Fruit fly (Drosophila melanogaster): Measurements from ENCODE around the gene ogre.

Gene ogre

dm6 chrX:6998492-6998852 lies 7.4 kb upstream of the ogre start, which contains the start of gene Inx2 (continued):
- TF ChIP-seq fd102C (GFP tag; optimal IDR thresholded peaks at IDR 0.05) (no peak), CG4820 (GFP tag; optimal IDR thresholded peaks at IDR 0.05) (no peak), CG6175 (GFP tag; IDR thresholded peaks at IDR 0.05) (no peak), CG3995 (GFP tag; optimal IDR thresholded peaks at IDR 0.05) (no peak), dpn (GFP tag; optimal IDR thresholded peaks at IDR 0.05) (no peak), CkIIα-i1 (GFP tag; IDR thresholded peaks at IDR 0.05) (no peak), Optix (GFP tag; IDR thresholded peaks at IDR 0.05) (no peak), NC2α (GFP tag; optimal IDR thresholded peaks at IDR 0.05) (peak; percentile 1), CG14050 (GFP tag; IDR thresholded peaks at IDR 0.05) (no peak; the same call in 2 of the 3 replicates), lab (GFP tag; optimal IDR thresholded peaks at IDR 0.05) (peak; percentile 58), Adf1 (GFP tag; IDR thresholded peaks at IDR 0.05) (peak; percentile 82), CG7745 (tag; optimal IDR thresholded peaks at IDR 0.05) (peak; percentile 7), btn (GFP tag; optimal IDR thresholded peaks at IDR 0.05) (no peak), HHEX (GFP tag; optimal IDR thresholded peaks at IDR 0.05) (peak; percentile 54), br (optimal IDR thresholded peaks at IDR 0.05) (no peak), CG9932 (GFP tag; IDR thresholded peaks at IDR 0.05) (peak; percentile 28; the same call in 1 of the 2 replicates), Nf-YC (tag; optimal IDR thresholded peaks at IDR 0.05) (peak; percentile 43), CG14710 (tag; optimal IDR thresholded peaks at IDR 0.05) (no peak), ash1 (GFP tag; optimal IDR thresholded peaks at IDR 0.05) (peak; percentile 22), Fer1 (GFP tag; optimal IDR thresholded peaks at IDR 0.05) (peak; percentile 72), Bgb (GFP tag; IDR thresholded peaks at IDR 0.05; ENCODE audit: partially characterized antibody) (peak; percentile 63; the same call in 1 of the 2 replicates), CG3281 (GFP tag; optimal IDR thresholded peaks at IDR 0.05) (peak; percentile 38), scrt (GFP tag; optimal IDR thresholded peaks at IDR 0.05) (peak; percentile 35), CG1602 (GFP tag; optimal IDR thresholded peaks at IDR 0.05) (no peak), CG10431 (GFP tag; optimal IDR thresholded peaks at IDR 0.05) (peak; percentile 28), CG6813 (GFP tag; optimal IDR thresholded peaks at IDR 0.05) (peak; percentile 14), CG8765 (GFP tag; IDR thresholded peaks at IDR 0.05) (no peak), CG13296 (GFP tag; optimal IDR thresholded peaks at IDR 0.05) (peak; percentile 49), mirr (GFP tag; optimal IDR thresholded peaks at IDR 0.05) (peak; percentile 76), CG15479 (GFP tag; optimal IDR thresholded peaks at IDR 0.05) (peak; percentile 31), CG7963 (GFP tag; IDR thresholded peaks at IDR 0.05; ENCODE audit: partially characterized antibody) (no peak), kay (GFP tag; optimal IDR thresholded peaks at IDR 0.05) (no peak), Hmx (GFP tag; optimal IDR thresholded peaks at IDR 0.05) (no peak), cad (GFP tag; optimal IDR thresholded peaks at IDR 0.05) (no peak), Max (GFP tag; optimal IDR thresholded peaks at IDR 0.05) (no peak), HLH54F (GFP tag; optimal IDR thresholded peaks at IDR 0.05) (no peak), CG11723 (GFP tag; optimal IDR thresholded peaks at IDR 0.05) (no peak), bbx (GFP tag; IDR thresholded peaks at IDR 0.05; ENCODE audit: partially characterized antibody) (peak; percentile 67), CG3163 (GFP tag; optimal IDR thresholded peaks at IDR 0.05) (peak; percentile 70), CG12769 (tag; optimal IDR thresholded peaks at IDR 0.05) (peak; percentile 83), Dad (GFP tag; optimal IDR thresholded peaks at IDR 0.05) (no peak), CG12391 (tag; optimal IDR thresholded peaks at IDR 0.05) (no peak), pan (optimal IDR thresholded peaks at IDR 0.05) (no peak), pan (GFP tag; optimal IDR thresholded peaks at IDR 0.05 in 1 of 2, IDR thresholded peaks at IDR 0.05 in 1 of 2) (peak in 1 of 2 experiments; percentile 20), B-H2 (GFP tag; optimal IDR thresholded peaks at IDR 0.05) (peak; percentile 62), Pdp1 (GFP tag; optimal IDR thresholded peaks at IDR 0.05) (peak in 1 of 2 experiments; percentile 37), NK7.1 (GFP tag; optimal IDR thresholded peaks at IDR 0.05) (no peak), YL-1 (GFP tag; optimal IDR thresholded peaks at IDR 0.05) (peak; percentile 0), CG13287 (GFP tag; IDR thresholded peaks at IDR 0.05; ENCODE audit: partially characterized antibody) (peak; percentile 61; the same call in 1 of the 2 replicates), CG18262 (tag; optimal IDR thresholded peaks at IDR 0.05) (no peak), CG9215 (GFP tag; IDR thresholded peaks at IDR 0.05) (no peak)

Data from whole organism, embryonic.